Worm (Caenorhabditis elegans) whole organism, mixed stage, embryonic: Measurements from ENCODE around the gene C15B12.4.
A peak's percentile ranks its signal among the peaks of the same experiment; 100 is the strongest.

Experiments used
- M03D4.4 ChIP-seq: sonication (generic microtip); optimal IDR thresholded peaks from 2 replicates; lab custom pipeline; 2017; ENCODE audit warnings: mild to moderate bottlenecking, missing genetic modification characterization, missing compliant biosample characterization
- bed-3 ChIP-seq: fragments of 200-800 bp; sonication (Bioruptor generic); optimal IDR thresholded peaks from 3 replicates; lab custom pipeline; 2018; ENCODE audit warnings: mild to moderate bottlenecking, missing genetic modification characterization, moderate library complexity, missing compliant biosample characterization
- blmp-1 ChIP-seq: fragments of 150-350 bp; optimal IDR thresholded peaks from 2 replicates; lab custom pipeline; 2014; ENCODE audit warnings: missing biosample characterization, missing genetic modification characterization
- ceh-39 ChIP-seq: fragments of 150-350 bp; optimal IDR thresholded peaks from 2 replicates; lab custom pipeline; 2014; ENCODE audit warnings: missing biosample characterization, missing genetic modification characterization
- ceh-43 ChIP-seq: fragments of 200-800 bp; sonication (Bioruptor generic); optimal IDR thresholded peaks from 2 replicates; lab custom pipeline; 2018; ENCODE audit warnings: mild to moderate bottlenecking, missing genetic modification characterization, moderate library complexity, missing compliant biosample characterization
- ceh-83 ChIP-seq: fragments of 200-800 bp; sonication (Bioruptor generic); optimal IDR thresholded peaks from 2 replicates; lab custom pipeline; 2018; ENCODE audit warnings: mild to moderate bottlenecking, missing genetic modification characterization, missing compliant biosample characterization
- ces-1 ChIP-seq: fragments of 150-350 bp; optimal IDR thresholded peaks from 2 replicates; lab custom pipeline; 2014; ENCODE audit warnings: missing biosample characterization, missing genetic modification reagents, missing genetic modification characterization
- cnd-1 ChIP-seq: fragments of 200-800 bp; sonication (Bioruptor generic); optimal IDR thresholded peaks from 2 replicates; lab custom pipeline; 2018; ENCODE audit warnings: mild to moderate bottlenecking, missing genetic modification characterization, missing compliant biosample characterization
- drap-1 ChIP-seq: fragments of 200-800 bp; sonication (Bioruptor generic); optimal IDR thresholded peaks from 3 replicates; lab custom pipeline; 2018; ENCODE audit warnings: mild to moderate bottlenecking, missing genetic modification characterization, missing compliant biosample characterization
- elt-1 ChIP-seq: sonication (generic microtip); optimal IDR thresholded peaks from 2 replicates; lab custom pipeline; 2017; ENCODE audit warnings: missing genetic modification characterization, mild to moderate bottlenecking, missing compliant biosample characterization, antibody characterized with exemption, moderate library complexity, borderline replicate concordance; ENCODE audit not compliant: insufficient read depth
- elt-3 ChIP-seq: fragments of 150-350 bp; optimal IDR thresholded peaks from 2 replicates; lab custom pipeline; 2014; ENCODE audit warnings: missing biosample characterization, missing genetic modification characterization
- flh-1 ChIP-seq: fragments of 200-800 bp; sonication (Bioruptor generic); optimal IDR thresholded peaks from 2 replicates; lab custom pipeline; 2018; ENCODE audit warnings: mild to moderate bottlenecking, missing genetic modification characterization, moderate library complexity, missing compliant biosample characterization
- ham-2 ChIP-seq: fragments of 200-800 bp; sonication (Bioruptor generic); optimal IDR thresholded peaks from 2 replicates; lab custom pipeline; 2018; ENCODE audit warnings: mild to moderate bottlenecking, missing genetic modification characterization, missing compliant biosample characterization
- hlh-1 ChIP-seq: fragments of 150-350 bp; optimal IDR thresholded peaks from 2 replicates; lab custom pipeline; 2014; ENCODE audit warnings: missing biosample characterization, missing genetic modification reagents, missing genetic modification characterization
- lin-13 ChIP-seq: fragments of 150-350 bp; optimal IDR thresholded peaks from 2 replicates; lab custom pipeline; 2014; ENCODE audit warnings: missing biosample characterization, missing genetic modification characterization
- lin-32 ChIP-seq: fragments of 200-800 bp; sonication (Bioruptor generic); optimal IDR thresholded peaks from 2 replicates; lab custom pipeline; 2018; ENCODE audit warnings: mild to moderate bottlenecking, missing genetic modification characterization, missing compliant biosample characterization
- lsy-2 ChIP-seq: fragments of 150-350 bp; optimal IDR thresholded peaks from 2 replicates; lab custom pipeline; 2014; ENCODE audit warnings: missing biosample characterization, missing genetic modification characterization
- mab-5 ChIP-seq: fragments of 150-350 bp; optimal IDR thresholded peaks from 2 replicates; lab custom pipeline; 2014; ENCODE audit warnings: missing biosample characterization, missing genetic modification characterization
- mep-1 ChIP-seq: fragments of 150-350 bp; optimal IDR thresholded peaks from 2 replicates; lab custom pipeline; 2017; ENCODE audit warnings: missing biosample characterization, missing genetic modification reagents, missing genetic modification characterization, inconsistent platforms
- mls-2 ChIP-seq: sonication (generic microtip); optimal IDR thresholded peaks from 2 replicates; lab custom pipeline; 2016; ENCODE audit warnings: mild to moderate bottlenecking, missing genetic modification characterization, moderate library complexity, missing compliant biosample characterization
- nhr-12 ChIP-seq: fragments of 150-350 bp; optimal IDR thresholded peaks from 2 replicates; lab custom pipeline; 2014; ENCODE audit warnings: missing biosample characterization, missing genetic modification characterization
- nhr-2 ChIP-seq: fragments of 150-350 bp; optimal IDR thresholded peaks from 2 replicates; lab custom pipeline; 2014; ENCODE audit warnings: missing biosample characterization, missing genetic modification characterization
- nhr-28 ChIP-seq: fragments of 150-350 bp; optimal IDR thresholded peaks from 2 replicates; lab custom pipeline; 2014; ENCODE audit warnings: missing biosample characterization, missing genetic modification characterization
- nhr-76 ChIP-seq: sonication (generic microtip); optimal IDR thresholded peaks from 2 replicates; lab custom pipeline; 2017; ENCODE audit warnings: missing biosample characterization, missing genetic modification characterization
- pha-4 ChIP-seq: fragments of 150-350 bp; optimal IDR thresholded peaks from 2 replicates; lab custom pipeline; 2018; ENCODE audit warnings: missing biosample characterization, missing genetic modification reagents, missing genetic modification characterization
- sem-2 ChIP-seq: fragments of 200-800 bp; sonication (Bioruptor generic); optimal IDR thresholded peaks from 2 replicates; lab custom pipeline; 2018; ENCODE audit warnings: mild to moderate bottlenecking, missing genetic modification characterization, missing compliant biosample characterization
- snpc-4 ChIP-seq: fragments of 150-350 bp; optimal IDR thresholded peaks from 2 replicates; lab custom pipeline; 2014; ENCODE audit warnings: missing biosample characterization, missing genetic modification characterization
- sptf-1 ChIP-seq: sonication (generic microtip); optimal IDR thresholded peaks from 2 replicates; lab custom pipeline; 2017; ENCODE audit warnings: mild to moderate bottlenecking, missing genetic modification characterization, moderate library complexity, missing compliant biosample characterization
- tbx-8 ChIP-seq: fragments of 200-800 bp; sonication (Bioruptor generic); optimal IDR thresholded peaks from 2 replicates; lab custom pipeline; 2018; ENCODE audit warnings: mild to moderate bottlenecking, missing genetic modification characterization, moderate library complexity, missing compliant biosample characterization
- unc-120 ChIP-seq: sonication (generic microtip); optimal IDR thresholded peaks from 2 replicates; lab custom pipeline; 2017; ENCODE audit warnings: missing genetic modification characterization, missing compliant biosample characterization; ENCODE audit not compliant: poor library complexity, severe bottlenecking
- unc-39 ChIP-seq: fragments of 150-350 bp; optimal IDR thresholded peaks from 2 replicates; lab custom pipeline; 2014; ENCODE audit warnings: missing biosample characterization, missing genetic modification characterization
- unc-62 ChIP-seq: fragments of 150-350 bp; optimal IDR thresholded peaks from 2 replicates; lab custom pipeline; 2014; ENCODE audit warnings: missing biosample characterization, missing genetic modification reagents, missing genetic modification characterization
- zip-8 ChIP-seq: fragments of 150-350 bp; optimal IDR thresholded peaks from 2 replicates; lab custom pipeline; 2014; ENCODE audit warnings: missing biosample characterization, missing genetic modification characterization
- ztf-11 ChIP-seq: fragments of 150-350 bp; optimal IDR thresholded peaks from 2 replicates; lab custom pipeline; 2014; ENCODE audit warnings: missing biosample characterization, missing genetic modification characterization

C15B12.4 gene

DNA sequence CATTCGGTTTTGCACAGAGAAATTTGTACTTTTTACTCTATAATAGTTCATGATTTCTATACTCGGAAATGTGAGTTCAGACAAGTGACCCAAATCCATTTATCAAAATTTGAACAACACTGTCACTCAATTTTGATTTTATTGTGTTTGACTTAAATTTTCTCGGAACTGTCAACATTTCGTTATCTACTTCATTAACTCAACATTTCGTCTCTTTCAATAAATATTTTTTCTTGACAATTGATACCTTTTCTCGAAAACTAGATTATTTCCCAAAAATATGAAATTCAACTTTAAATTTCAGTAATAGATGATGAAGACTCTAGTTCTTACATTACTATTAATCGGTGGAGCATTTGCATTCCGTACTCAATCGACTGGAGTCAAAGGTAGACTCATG, 37.1 kb upstream of the C15B12.4 start, which contains the start of gene ttr-36:
Gene ttr-36 (plus strand): TSS at position 301 of the 400 bp plus-strand sequence.
- TF ChIP-seq nhr-2 (tag; lab: Kevin White, UChicago), result no peak
- TF ChIP-seq hlh-1, result no peak
- TF ChIP-seq mab-5 (tag; lab: Kevin White, UChicago), result no peak
- TF ChIP-seq mep-1 (tag; lab: Kevin White, UChicago), result no peak
- TF ChIP-seq flh-1 (GFP tag; lab: Kevin White, UChicago), result no peak
- TF ChIP-seq nhr-28 (tag; lab: Kevin White, UChicago), result no peak
- no peak for TF ChIP-seq drap-1
- TF ChIP-seq unc-120 (tag; lab: Kevin White, UChicago), result no peak
- TF ChIP-seq blmp-1 (tag; lab: Kevin White, UChicago), result no peak
- TF ChIP-seq lin-13, result no peak
- no peak for TF ChIP-seq unc-62 (GFP tag; lab: Kevin White, UChicago)
- no peak for TF ChIP-seq ceh-43 (GFP tag; lab: Kevin White, UChicago)
- TF ChIP-seq nhr-12 (tag; lab: Kevin White, UChicago), result no peak
- no peak for TF ChIP-seq mls-2
- no peak for TF ChIP-seq pha-4 (tag; lab: Kevin White, UChicago)
- no peak for TF ChIP-seq sptf-1 (tag; lab: Kevin White, UChicago)
- TF ChIP-seq unc-39 (tag; lab: Kevin White, UChicago), result no peak
- no peak for TF ChIP-seq cnd-1 (tag; lab: Kevin White, UChicago)
- TF ChIP-seq ceh-83 (GFP tag; lab: Kevin White, UChicago), result no peak

- TF ChIP-seq unc-39 (tag; lab: Kevin White, UChicago), result no peak
- peak; percentile 73 for TF ChIP-seq unc-120 (tag; lab: Kevin White, UChicago)
- no peak for TF ChIP-seq tbx-8
- no peak for TF ChIP-seq lin-32 (GFP tag; lab: Kevin White, UChicago)
- TF ChIP-seq hlh-1, result peak; percentile 98
- TF ChIP-seq cnd-1 (tag; lab: Kevin White, UChicago), result no peak
- TF ChIP-seq unc-62 (GFP tag; lab: Kevin White, UChicago), result peak; percentile 69
- TF ChIP-seq, all 35 proteins: peak for 3
Measured at ce11 chrX:6509813-6510212, 36.3 kb upstream of the C15B12.4 start.

DNA sequence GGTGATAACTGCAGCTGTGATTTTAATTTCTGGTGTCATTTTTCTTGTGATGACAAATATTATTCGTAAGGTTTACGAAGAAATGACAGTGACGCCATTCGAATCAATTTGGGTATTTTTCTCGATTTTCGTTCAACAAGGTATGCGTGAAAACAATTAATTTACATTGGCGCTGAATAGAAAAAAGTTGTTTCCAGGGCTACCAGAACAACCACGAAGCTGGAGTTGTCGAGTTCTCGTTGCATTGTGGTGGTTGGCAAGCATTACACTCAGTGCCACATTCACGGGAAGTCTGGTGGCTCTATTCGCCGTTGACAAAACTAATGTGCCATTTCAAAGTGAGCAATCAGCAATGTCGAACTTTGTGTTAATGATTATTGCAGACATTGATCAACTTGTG, 34.2 kb upstream of the C15B12.4 start:
- TF ChIP-seq pha-4 (tag; lab: Kevin White, UChicago), result no peak
- no peak for TF ChIP-seq lin-13
- TF ChIP-seq hlh-1, result peak; percentile 51
- TF ChIP-seq lsy-2, result no peak
- TF ChIP-seq flh-1 (GFP tag; lab: Kevin White, UChicago), result no peak

ce11 chrX:6505662-6506061, 32.1 kb upstream of the C15B12.4 start, which contains the start of gene glr-8:
Gene glr-8, plus strand, starts transcription at chrX:6505980.
- TF ChIP-seq ceh-83 (GFP tag; lab: Kevin White, UChicago), result no peak
- TF ChIP-seq nhr-76, result no peak
- TF ChIP-seq snpc-4 (tag; lab: Kevin White, UChicago), result no peak
- no peak for TF ChIP-seq nhr-28 (tag; lab: Kevin White, UChicago)

DNA sequence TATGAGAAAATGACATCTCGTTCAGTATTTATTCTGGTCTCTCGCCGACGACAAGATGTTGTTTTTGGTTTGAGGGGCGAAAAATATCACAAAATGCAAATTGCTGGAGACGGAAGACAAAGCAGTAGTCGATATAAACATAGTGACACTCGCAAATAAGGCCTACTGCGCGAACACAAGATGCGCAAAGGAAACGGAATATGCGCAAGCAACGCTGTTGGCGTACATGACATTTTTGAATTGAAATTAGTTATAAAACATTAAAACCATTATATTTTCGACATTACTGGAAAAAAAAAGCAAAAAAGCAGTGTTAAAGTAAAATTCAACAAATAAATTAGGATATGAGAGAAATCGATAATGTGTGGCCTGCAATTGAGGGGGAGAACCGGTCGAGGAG, 31.5 kb upstream of the C15B12.4 start, which contains the start of gene cdf-1:
Gene cdf-1 (minus strand): TSS at position 136 of the 400 bp plus-strand sequence.
- no peak for TF ChIP-seq mls-2
- TF ChIP-seq hlh-1, result no peak
- TF ChIP-seq unc-120 (tag; lab: Kevin White, UChicago), result no peak
- TF ChIP-seq lin-13, result no peak
- TF ChIP-seq ces-1 (GFP tag; lab: Kevin White, UChicago), result peak; percentile 29
- TF ChIP-seq elt-1, result no peak
- TF ChIP-seq pha-4 (tag; lab: Kevin White, UChicago), result no peak
- no peak for TF ChIP-seq ceh-39 (tag; lab: Kevin White, UChicago)
- TF ChIP-seq elt-3 (tag; lab: Kevin White, UChicago), result no peak
- TF ChIP-seq tbx-8, result no peak
- no peak for TF ChIP-seq unc-62 (GFP tag; lab: Kevin White, UChicago)
- TF ChIP-seq sptf-1 (tag; lab: Kevin White, UChicago), result peak; percentile 42
- TF ChIP-seq flh-1 (GFP tag; lab: Kevin White, UChicago), result no peak
- TF ChIP-seq unc-39 (tag; lab: Kevin White, UChicago), result no peak
- no peak for TF ChIP-seq ztf-11 (tag; lab: Kevin White, UChicago)
- TF ChIP-seq lin-32 (GFP tag; lab: Kevin White, UChicago), result no peak
- TF ChIP-seq mep-1 (tag; lab: Kevin White, UChicago), result peak; percentile 22
- TF ChIP-seq ceh-43 (GFP tag; lab: Kevin White, UChicago), result no peak
- no peak for TF ChIP-seq zip-8 (tag; lab: Kevin White, UChicago)
- TF ChIP-seq bed-3 (GFP tag; lab: Kevin White, UChicago), result no peak
- no peak for TF ChIP-seq nhr-12 (tag; lab: Kevin White, UChicago)
- no peak for TF ChIP-seq nhr-76
- TF ChIP-seq nhr-28 (tag; lab: Kevin White, UChicago), result no peak
- TF ChIP-seq sem-2 (GFP tag; lab: Kevin White, UChicago), result no peak
- no peak for TF ChIP-seq cnd-1 (tag; lab: Kevin White, UChicago)
- peak; percentile 23 for TF ChIP-seq drap-1
- TF ChIP-seq mab-5 (tag; lab: Kevin White, UChicago), result no peak
- no peak for TF ChIP-seq blmp-1 (tag; lab: Kevin White, UChicago)
- no peak for TF ChIP-seq nhr-2 (tag; lab: Kevin White, UChicago)
- no peak for TF ChIP-seq ceh-83 (GFP tag; lab: Kevin White, UChicago)
- no peak for TF ChIP-seq M03D4.4 (tag; lab: Kevin White, UChicago)
- no peak for TF ChIP-seq lsy-2
- TF ChIP-seq ham-2 (GFP tag; lab: Kevin White, UChicago), result no peak
- TF ChIP-seq snpc-4 (tag; lab: Kevin White, UChicago), result no peak
